Fruit fly (Drosophila melanogaster) whole organism, prepupa: ENCODE data around the gene Oatp33Eb.
A peak's percentile ranks its signal among the peaks of the same experiment; 100 is the strongest.

ENCODE experiments used
- Blimp-1 ChIP-seq: fragments of 200-800 bp; sonication (Bioruptor generic); optimal IDR thresholded peaks from 3 replicates; lab custom pipeline; 2017; ENCODE audit warnings: missing biosample characterization, missing genetic modification characterization, mild to moderate bottlenecking, moderate library complexity, missing genetic modification reagents
- CG10669 ChIP-seq: fragments of 200-800 bp; sonication (Bioruptor generic); optimal IDR thresholded peaks from 3 replicates; lab custom pipeline; 2018; ENCODE audit warnings: missing biosample characterization, mild to moderate bottlenecking, missing genetic modification characterization, moderate library complexity
- CG11762 ChIP-seq: fragments of 200-800 bp; sonication (Bioruptor generic); optimal IDR thresholded peaks from 3 replicates; lab custom pipeline; 2016; ENCODE audit warnings: missing biosample characterization, missing genetic modification characterization; ENCODE audit not compliant: insufficient read depth
- CG11902 ChIP-seq: fragments of 200-800 bp; sonication (Bioruptor generic); optimal IDR thresholded peaks from 3 replicates; lab custom pipeline; 2016; ENCODE audit warnings: missing biosample characterization, missing genetic modification characterization
- CG15336 ChIP-seq: fragments of 200-800 bp; sonication (Bioruptor generic); IDR thresholded peaks from 2 replicates; pipeline ENCODE4 v1.3.6; 2022; ENCODE audit warnings: missing biosample characterization, missing genetic modification characterization
- CG1621 ChIP-seq: fragments of 200-800 bp; sonication (Bioruptor generic); optimal IDR thresholded peaks from 3 replicates; lab custom pipeline; 2018; ENCODE audit warnings: missing biosample characterization, mild to moderate bottlenecking, missing genetic modification characterization
- CG16779 ChIP-seq: fragments of 200-800 bp; sonication (Bioruptor generic); optimal IDR thresholded peaks from 3 replicates; lab custom pipeline; 2017; ENCODE audit warnings: missing biosample characterization, mild to moderate bottlenecking, missing genetic modification characterization
- CG31627 ChIP-seq: fragments of 200-800 bp; sonication (Bioruptor generic); optimal IDR thresholded peaks from 3 replicates; lab custom pipeline; 2016; ENCODE audit warnings: missing biosample characterization, missing genetic modification characterization
- CG34406 ChIP-seq: fragments of 200-800 bp; sonication (Bioruptor generic); optimal IDR thresholded peaks from 3 replicates; lab custom pipeline; 2016; ENCODE audit warnings: missing biosample characterization, missing genetic modification characterization
- CG3919 ChIP-seq: fragments of 200-800 bp; sonication (Bioruptor generic); optimal IDR thresholded peaks from 3 replicates; lab custom pipeline; 2016; ENCODE audit warnings: missing biosample characterization, missing genetic modification characterization
- CG4318 ChIP-seq: fragments of 200-800 bp; sonication (Bioruptor generic); optimal IDR thresholded peaks from 3 replicates; lab custom pipeline; 2017; ENCODE audit warnings: missing biosample characterization, mild to moderate bottlenecking, missing genetic modification characterization
- CG6276 ChIP-seq: fragments of 200-800 bp; sonication (Bioruptor generic); optimal IDR thresholded peaks from 2 replicates; lab custom pipeline; 2017; ENCODE audit warnings: missing biosample characterization, mild to moderate bottlenecking, missing genetic modification characterization
- CG6792 ChIP-seq: fragments of 200-800 bp; sonication (Bioruptor generic); optimal IDR thresholded peaks from 3 replicates; lab custom pipeline; 2016; ENCODE audit warnings: missing biosample characterization, missing genetic modification characterization
- CG6808 ChIP-seq: fragments of 200-800 bp; sonication (Bioruptor generic); optimal IDR thresholded peaks from 3 replicates; lab custom pipeline; 2017; ENCODE audit warnings: missing biosample characterization, missing genetic modification characterization, mild to moderate bottlenecking, moderate library complexity, missing genetic modification reagents
- CG6854 ChIP-seq: fragments of 200-800 bp; sonication (Bioruptor generic); optimal IDR thresholded peaks from 2 replicates; lab custom pipeline; 2017; ENCODE audit warnings: missing biosample characterization, mild to moderate bottlenecking, missing genetic modification characterization
- CG7368 ChIP-seq: fragments of 200-800 bp; sonication (Bioruptor generic); optimal IDR thresholded peaks from 3 replicates; lab custom pipeline; 2016; ENCODE audit warnings: missing biosample characterization, missing genetic modification characterization
- CG8119 ChIP-seq: fragments of 200-800 bp; sonication (Bioruptor generic); IDR thresholded peaks from 3 replicates; pipeline ENCODE4 v1.3.6; 2022; ENCODE audit warnings: missing biosample characterization, missing genetic modification characterization
- CG8319 ChIP-seq: fragments of 200-800 bp; sonication (Bioruptor generic); optimal IDR thresholded peaks from 3 replicates; lab custom pipeline; 2016; ENCODE audit warnings: missing biosample characterization, missing genetic modification characterization
- CG8632 ChIP-seq: fragments of 200-800 bp; sonication (Bioruptor generic); optimal IDR thresholded peaks from 3 replicates; lab custom pipeline; 2016; ENCODE audit warnings: missing biosample characterization, missing genetic modification characterization
- CG9139 ChIP-seq: fragments of 200-800 bp; sonication (Bioruptor generic); optimal IDR thresholded peaks from 3 replicates; lab custom pipeline; 2017; ENCODE audit warnings: missing biosample characterization, mild to moderate bottlenecking, missing genetic modification characterization
- Eip75B ChIP-seq: fragments of 200-800 bp; sonication (Bioruptor generic); optimal IDR thresholded peaks from 3 replicates; lab custom pipeline; 2016; ENCODE audit warnings: missing biosample characterization, missing genetic modification characterization
- Eip78C ChIP-seq: fragments of 200-800 bp; sonication (Bioruptor generic); peaks from one replicate; lab custom pipeline; 2016; ENCODE audit warnings: missing biosample characterization, missing genetic modification characterization
- Eip93F ChIP-seq: fragments of 200-800 bp; sonication (Bioruptor generic); optimal IDR thresholded peaks from 2 replicates; lab custom pipeline; 2016; ENCODE audit warnings: missing biosample characterization, mild to moderate bottlenecking, missing genetic modification characterization
- Ets96B ChIP-seq: fragments of 200-800 bp; optimal IDR thresholded peaks from 2 replicates; lab custom pipeline; 2019; ENCODE audit warnings: missing biosample characterization, mild to moderate bottlenecking, missing genetic modification characterization, moderate library complexity
- Gug ChIP-seq: fragments of 200-800 bp; sonication (Bioruptor generic); IDR thresholded peaks from 2 replicates; pipeline ENCODE4 v1.3.6; 2022; ENCODE audit warnings: missing biosample characterization, missing genetic modification characterization
- Hr38 ChIP-seq: sonication (Bioruptor generic); optimal IDR thresholded peaks from 2 replicates; lab custom pipeline; 2016; ENCODE audit warnings: missing biosample characterization, missing genetic modification characterization
- Hr39 ChIP-seq: fragments of 200-800 bp; sonication (Bioruptor generic); optimal IDR thresholded peaks from 2 replicates; lab custom pipeline; 2016; ENCODE audit warnings: missing biosample characterization, missing genetic modification characterization
- Met ChIP-seq: fragments of 200-800 bp; sonication (Bioruptor generic); optimal IDR thresholded peaks from 3 replicates; lab custom pipeline; 2016; ENCODE audit warnings: missing biosample characterization, missing genetic modification characterization
- OdsH ChIP-seq: fragments of 200-800 bp; sonication (Bioruptor generic); optimal IDR thresholded peaks from 3 replicates; lab custom pipeline; 2016; ENCODE audit warnings: missing biosample characterization, missing genetic modification characterization
- Sox102F ChIP-seq: fragments of 200-800 bp; sonication (Bioruptor generic); optimal IDR thresholded peaks from 2 replicates; lab custom pipeline; 2016; ENCODE audit warnings: missing biosample characterization, mild to moderate bottlenecking, missing genetic modification characterization
- Sox15 ChIP-seq: fragments of 200-800 bp; sonication (Bioruptor generic); optimal IDR thresholded peaks from 3 replicates; lab custom pipeline; 2016; ENCODE audit warnings: missing biosample characterization, missing genetic modification characterization
- achi ChIP-seq: fragments of 200-800 bp; sonication (Bioruptor generic); optimal IDR thresholded peaks from 3 replicates; lab custom pipeline; 2016; ENCODE audit warnings: missing biosample characterization, missing genetic modification characterization
- acj6 ChIP-seq: fragments of 200-800 bp; sonication (Bioruptor generic); optimal IDR thresholded peaks from 3 replicates; lab custom pipeline; 2016; ENCODE audit warnings: missing biosample characterization, missing genetic modification characterization
- cyc ChIP-seq: fragments of 200-800 bp; sonication (Bioruptor generic); optimal IDR thresholded peaks from 3 replicates; lab custom pipeline; 2016; ENCODE audit warnings: missing biosample characterization, missing genetic modification characterization
- dac ChIP-seq: fragments of 200-800 bp; sonication (Bioruptor generic); optimal IDR thresholded peaks from 2 replicates; lab custom pipeline; 2017; ENCODE audit warnings: missing biosample characterization, mild to moderate bottlenecking, missing genetic modification characterization
- dsx ChIP-seq: fragments of 200-800 bp; optimal IDR thresholded peaks from 3 replicates; lab custom pipeline; 2019; ENCODE audit warnings: missing biosample characterization, mild to moderate bottlenecking, missing genetic modification characterization, moderate library complexity; ENCODE audit not compliant: poor library complexity, severe bottlenecking
- esn ChIP-seq: fragments of 200-800 bp; sonication (Bioruptor generic); optimal IDR thresholded peaks from 2 replicates; lab custom pipeline; 2016; ENCODE audit warnings: missing biosample characterization, mild to moderate bottlenecking, missing genetic modification characterization, moderate library complexity
- fd85E ChIP-seq: fragments of 200-800 bp; sonication (Bioruptor generic); optimal IDR thresholded peaks from 3 replicates; lab custom pipeline; 2016; ENCODE audit warnings: missing biosample characterization, missing genetic modification characterization
- fkh ChIP-seq: fragments of 200-800 bp; sonication (Bioruptor generic); optimal IDR thresholded peaks from 3 replicates; lab custom pipeline; 2017; ENCODE audit warnings: missing biosample characterization, mild to moderate bottlenecking, missing genetic modification characterization, moderate library complexity
- lz ChIP-seq: fragments of 200-800 bp; sonication (Bioruptor generic); optimal IDR thresholded peaks from 3 replicates; lab custom pipeline; 2016; ENCODE audit warnings: missing biosample characterization, missing genetic modification characterization
- net ChIP-seq: fragments of 200-800 bp; sonication (Bioruptor generic); optimal IDR thresholded peaks from 3 replicates; lab custom pipeline; 2016; ENCODE audit warnings: missing biosample characterization, missing genetic modification characterization
- pdm3 ChIP-seq: fragments of 200-800 bp; sonication (Bioruptor generic); optimal IDR thresholded peaks from 3 replicates; lab custom pipeline; 2016; ENCODE audit warnings: missing biosample characterization, missing genetic modification characterization
- salr ChIP-seq, 2 experiments: fragments of 200-800 bp; sonication (Bioruptor generic); optimal IDR thresholded peaks; 3 replicates each; lab custom pipeline; 2016 to 2018; ENCODE audit warnings: missing biosample characterization in 2 of 2, missing genetic modification characterization in 2 of 2, mild to moderate bottlenecking in 1 of 2
- spab ChIP-seq: fragments of 200-800 bp; sonication (Bioruptor generic); optimal IDR thresholded peaks from 2 replicates; lab custom pipeline; 2017; ENCODE audit warnings: missing biosample characterization, mild to moderate bottlenecking, missing genetic modification characterization, missing genetic modification reagents
- ss ChIP-seq, 2 experiments: fragments of 200-800 bp; sonication (Bioruptor generic); optimal IDR thresholded peaks; 2 replicates in 1 of 2; 3 replicates in 1 of 2; lab custom pipeline; 2017 to 2018; ENCODE audit warnings: mild to moderate bottlenecking in 2 of 2, missing biosample characterization in 2 of 2, missing genetic modification characterization in 2 of 2, moderate library complexity in 1 of 2
- svp ChIP-seq: fragments of 200-800 bp; sonication (Bioruptor generic); peaks from one replicate; lab custom pipeline; 2016; ENCODE audit warnings: missing biosample characterization, missing genetic modification characterization
- topi ChIP-seq: fragments of 200-800 bp; sonication (Bioruptor generic); optimal IDR thresholded peaks from 3 replicates; lab custom pipeline; 2016; ENCODE audit warnings: missing biosample characterization, missing genetic modification characterization
- vri ChIP-seq: fragments of 200-800 bp; sonication (Bioruptor generic); optimal IDR thresholded peaks from 3 replicates; lab custom pipeline; 2016; ENCODE audit warnings: missing biosample characterization, mild to moderate bottlenecking, missing genetic modification characterization

Oatp33Eb gene

dm6 chr2L:12482723-12483342 lies 34.5 kb downstream of the Oatp33Eb start:
- TF ChIP-seq CG8319 (GFP tag; lab: Kevin White, UChicago) (no peak), CG34406 (GFP tag; lab: Kevin White, UChicago) (no peak), salr (GFP tag; optimal IDR thresholded peaks at IDR 0.05; lab: Kevin White, UChicago) (no peak), spab (GFP tag; lab: Kevin White, UChicago) (no peak), CG11762 (GFP tag; lab: Kevin White, UChicago) (no peak), OdsH (GFP tag; lab: Kevin White, UChicago) (no peak), CG16779 (tag; lab: Kevin White, UChicago) (no peak), lz (GFP tag; lab: Kevin White, UChicago) (no peak), CG11902 (GFP tag; lab: Kevin White, UChicago) (no peak), Ets96B (tag; lab: Kevin White, UChicago) (no peak), CG1621 (tag; lab: Kevin White, UChicago) (no peak), CG6276 (GFP tag; lab: Kevin White, UChicago) (no peak), dac (no peak), Met (no peak), topi (no peak), Hr39 (GFP tag; lab: Kevin White, UChicago) (no peak), vri (GFP tag; lab: Kevin White, UChicago) (peak; percentile 27), pdm3 (no peak), CG9139 (GFP tag; lab: Kevin White, UChicago) (no peak), Gug (no peak), CG4318 (no peak), Sox15 (GFP tag; lab: Kevin White, UChicago) (no peak), CG6854 (GFP tag; lab: Kevin White, UChicago) (peak; percentile 45), cyc (no peak), net (GFP tag; lab: Kevin White, UChicago) (peak; percentile 30), esn (no peak), Eip93F (GFP tag; lab: Kevin White, UChicago) (no peak), CG31627 (no peak), CG6808 (GFP tag; lab: Kevin White, UChicago) (no peak), CG3919 (GFP tag; lab: Kevin White, UChicago) (no peak), acj6 (no peak), Sox102F (GFP tag; lab: Kevin White, UChicago) (peak; percentile 27), Blimp-1 (no peak), svp (GFP tag; lab: Kevin White, UChicago) (no peak), achi (GFP tag; lab: Kevin White, UChicago) (no peak), CG15336 (GFP tag; lab: Robert Waterston, UW) (peak; percentile 62), Hr38 (GFP tag; lab: Kevin White, UChicago) (no peak), Eip75B (no peak), fd85E (GFP tag; lab: Kevin White, UChicago) (no peak), CG10669 (no peak), Eip78C (GFP tag; lab: Kevin White, UChicago) (no peak), CG8119 (GFP tag; lab: Robert Waterston, UW) (peak; percentile 14; the same call in 1 of the 3 replicates), fkh (GFP tag; lab: Kevin White, UChicago) (peak; percentile 69), dsx (GFP tag; lab: Kevin White, UChicago) (peak; percentile 6), CG7368 (GFP tag; lab: Kevin White, UChicago) (no peak), CG6792 (GFP tag; lab: Kevin White, UChicago) (no peak), ss (GFP tag; optimal IDR thresholded peaks at IDR 0.05; lab: Kevin White, UChicago) (peak; percentile 14 to 33), CG8632 (GFP tag; lab: Kevin White, UChicago) (no peak)
